Worm (Caenorhabditis elegans): Measurements from ENCODE around the gene Y43D4A.1.
A peak's percentile ranks its signal among the peaks of the same experiment; 100 is the strongest.

Gene Y43D4A.1

ce11 chrIV:16775925-16776324, 32.3 kb downstream of the Y43D4A.1 start (continued):
- TF ChIP-seq rcor-1 (GFP tag; IDR thresholded peaks at IDR 0.05) (peak; percentile 38), ztf-28 (GFP tag; IDR thresholded peaks at IDR 0.05) (no peak), mcd-1 (GFP tag; IDR thresholded peaks at IDR 0.05) (no peak), chd-7 (tag; optimal IDR thresholded peaks at IDR 0.05) (no peak), tbp1 (GFP tag; optimal IDR thresholded peaks at IDR 0.05) (peak; percentile 99), bed-1 (GFP tag; IDR thresholded peaks at IDR 0.05) (no peak), Y53F4B.3 (GFP tag; IDR thresholded peaks at IDR 0.05) (0 out of 2 replicates have a peak, but pooled peaks have one; percentile 17), F39B2.1 (GFP tag; IDR thresholded peaks at IDR 0.05) (no peak), let-526 (GFP tag; IDR thresholded peaks at IDR 0.05) (no peak), let-607 (tag; optimal IDR thresholded peaks at IDR 0.05) (peak; percentile 8 to 26), ztf-6 (GFP tag; IDR thresholded peaks at IDR 0.05) (no peak), akir-1 (GFP tag; optimal IDR thresholded peaks at IDR 0.05) (no peak), pha-4 (tag; optimal IDR thresholded peaks at IDR 0.05) (no peak), unc-62 (GFP tag; optimal IDR thresholded peaks at IDR 0.05) (no peak), B0019.2 (GFP tag; conservative IDR thresholded peaks at IDR 0.05) (no peak), hrde-1 (tag; optimal IDR thresholded peaks at IDR 0.05; ENCODE audit: borderline replicate concordance) (peak; percentile 18), nhr-120 (GFP tag; IDR thresholded peaks at IDR 0.05) (0 out of 2 replicates have a peak, but pooled peaks have one; percentile 41), dox-1 (GFP tag; IDR thresholded peaks at IDR 0.05) (peak; percentile 78), lir-1 (GFP tag; conservative IDR thresholded peaks at IDR 0.05) (no peak), sdz-38 (tag; optimal IDR thresholded peaks at IDR 0.05) (no peak), madf-6 (GFP tag; IDR thresholded peaks at IDR 0.05) (no peak), nhr-90 (tag; optimal IDR thresholded peaks at IDR 0.05) (peak; percentile 86), xnd-1 (tag; optimal IDR thresholded peaks at IDR 0.05) (no peak), mes-4 (tag; optimal IDR thresholded peaks at IDR 0.05) (peak; percentile 20), attf-3 (GFP tag; conservative IDR thresholded peaks at IDR 0.05) (peak; percentile 21; the same call in 1 of the 2 replicates), efl-1 (GFP tag; optimal IDR thresholded peaks at IDR 0.05) (no peak), pbrm-1 (GFP tag; IDR thresholded peaks at IDR 0.05) (peak; percentile 36; the same call in 1 of the 2 replicates), ztf-25 (GFP tag; IDR thresholded peaks at IDR 0.05) (peak; percentile 70; the same call in 1 of the 2 replicates), ceh-100 (GFP tag; IDR thresholded peaks at IDR 0.05) (no peak), lsl-1 (GFP tag; optimal IDR thresholded peaks at IDR 0.05) (peak; percentile 8), ceh-58 (GFP tag; IDR thresholded peaks at IDR 0.05) (no peak), aptf-3 (GFP tag; IDR thresholded peaks at IDR 0.05) (no peak), him-1 (tag; optimal IDR thresholded peaks at IDR 0.05) (peak; percentile 85), F52B5.7 (tag; optimal IDR thresholded peaks at IDR 0.05) (peak; percentile 52), sptf-2 (GFP tag; optimal IDR thresholded peaks at IDR 0.05) (no peak), egrh-3 (GFP tag; IDR thresholded peaks at IDR 0.05) (no peak; the same call in 1 of the 2 replicates), T07F8.4 (tag; optimal IDR thresholded peaks at IDR 0.05) (peak; percentile 37), Y53G8AR.9 (GFP tag; conservative IDR thresholded peaks at IDR 0.05) (no peak), madf-8 (GFP tag; conservative IDR thresholded peaks at IDR 0.05) (no peak)

- no peak for TF ChIP-seq xnd-1 (tag; optimal IDR thresholded peaks at IDR 0.05)
- TF ChIP-seq Y53G8AR.9 (GFP tag; conservative IDR thresholded peaks at IDR 0.05), result no peak
- TF ChIP-seq madf-6 (GFP tag; IDR thresholded peaks at IDR 0.05), result no peak
Measured at ce11 chrIV:16776915-16777314, 33.3 kb downstream of the Y43D4A.1 start.
